Worm (Caenorhabditis elegans) whole organism, L4 larva: ENCODE results near the gene K03H1.11.

Source experiments
- aly-2 ChIP-seq: sonication (generic microtip); optimal IDR thresholded peaks from 2 replicates; lab custom pipeline; 2018; ENCODE audit warnings: missing biosample characterization, missing genetic modification characterization
- ceh-20 ChIP-seq: fragments of 200-800 bp; sonication (Bioruptor generic); IDR thresholded peaks from 2 replicates; pipeline ENCODE4 v1.3.6; 2022; ENCODE audit warnings: missing genetic modification reagents, missing genetic modification characterization, missing compliant biosample characterization
- ceh-82 ChIP-seq: sonication (generic microtip); optimal IDR thresholded peaks from 2 replicates; lab custom pipeline; 2017; ENCODE audit warnings: missing biosample characterization, missing genetic modification characterization
- ces-1 ChIP-seq: fragments of 150-350 bp; sonication (generic microtip); optimal IDR thresholded peaks from 4 replicates; lab custom pipeline; 2014; ENCODE audit warnings: missing biosample characterization, missing genetic modification reagents, missing genetic modification characterization
- lim-7 ChIP-seq: fragments of 200-800 bp; sonication (Bioruptor generic); IDR thresholded peaks from 2 replicates; pipeline ENCODE4 v1.3.6; 2022; ENCODE audit warnings: missing genetic modification characterization, missing compliant biosample characterization
- nhr-11 ChIP-seq: fragments of 150-350 bp; optimal IDR thresholded peaks from 2 replicates; lab custom pipeline; 2014; ENCODE audit warnings: missing biosample characterization, missing genetic modification characterization
- pha-4 ChIP-seq, 2 experiments: fragments of 150-350 bp in 1 of 2; fragments of 200-800 bp in 1 of 2; sonication (Bioruptor generic) in 1 of 2; IDR thresholded peaks in 1 of 2; optimal IDR thresholded peaks in 1 of 2; 2 replicates each; pipeline versions ENCODE4 v1.3.6 to Lab custom; 2014 to 2022; ENCODE audit warnings: missing genetic modification characterization in 2 of 2, missing genetic modification reagents in 2 of 2, missing biosample characterization in 1 of 2, missing compliant biosample characterization in 1 of 2
- zag-1 ChIP-seq: fragments of 150-350 bp; optimal IDR thresholded peaks from 2 replicates; lab custom pipeline; 2014; ENCODE audit warnings: missing biosample characterization, missing genetic modification characterization

DNA sequence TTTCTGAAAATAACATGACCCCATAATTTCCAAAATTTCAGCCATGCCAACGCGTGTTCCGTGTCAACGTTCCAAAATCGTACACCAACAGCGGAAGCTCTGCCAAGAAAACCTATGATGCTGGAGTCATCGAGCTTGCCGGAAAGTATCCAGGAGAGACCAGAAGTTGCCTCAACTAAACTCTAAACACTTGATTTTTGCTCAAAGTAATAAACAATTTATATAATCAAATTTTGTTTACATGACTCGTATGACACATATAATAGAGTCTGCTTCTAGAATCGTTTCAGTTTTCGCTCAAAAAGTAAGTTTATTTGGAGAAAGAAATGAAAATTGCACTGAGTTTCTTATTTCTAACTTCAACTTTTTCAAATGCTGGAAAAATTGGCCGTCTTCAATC lies 23.0 kb downstream of the K03H1.11 start, which contains the start of gene ttr-1:
- no peak for TF ChIP-seq pha-4 (GFP tag; IDR thresholded peaks at IDR 0.05; lab: Robert Waterston, UW)
- TF ChIP-seq pha-4 (tag; optimal IDR thresholded peaks at IDR 0.05; lab: Kevin White, UChicago): no peak
- no peak for TF ChIP-seq aly-2 (tag; lab: Kevin White, UChicago)
- no peak for TF ChIP-seq ceh-20 (GFP tag; lab: Robert Waterston, UW)
- no peak for TF ChIP-seq zag-1
- TF ChIP-seq lim-7 (GFP tag; lab: Robert Waterston, UW): no peak
- TF ChIP-seq ceh-82 (tag; lab: Kevin White, UChicago): no peak
- no peak for TF ChIP-seq ces-1 (GFP tag; lab: Kevin White, UChicago)
- TF ChIP-seq nhr-11 (tag; lab: Kevin White, UChicago): no peak
